Fruit fly (Drosophila melanogaster): ENCODE results near the gene CG9173.

DNA sequence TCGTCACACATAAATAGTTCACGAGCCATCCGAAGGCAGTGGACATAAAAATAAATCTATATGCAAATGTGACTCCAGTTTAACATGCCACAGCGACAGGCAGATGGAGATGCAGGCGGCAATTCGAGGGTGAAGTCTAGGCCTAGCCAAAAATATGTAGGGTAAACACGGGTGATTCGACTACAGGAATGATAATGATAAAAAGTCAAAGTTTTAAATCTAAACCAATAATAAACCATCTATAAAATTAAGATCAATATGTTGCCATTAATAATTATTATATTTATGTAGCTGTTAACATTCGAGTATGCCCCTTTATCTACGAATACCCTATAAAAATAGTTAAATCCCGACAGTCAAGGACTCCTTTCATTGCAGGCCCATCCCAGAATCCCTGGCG, 2.3 kb downstream of the CG9173 start:
- TF ChIP-seq CG17806 (tag; optimal IDR thresholded peaks at IDR 0.05) (peak; percentile 15), fd96Ca (GFP tag; IDR thresholded peaks at IDR 0.05) (no peak), CG12605 (GFP tag; IDR thresholded peaks at IDR 0.05) (no peak), CG14655 (GFP tag; optimal IDR thresholded peaks at IDR 0.05) (peak; percentile 16), Snoo (tag; optimal IDR thresholded peaks at IDR 0.05) (no peak), Ets98B (GFP tag; IDR thresholded peaks at IDR 0.05) (no peak), CG8159 (tag; optimal IDR thresholded peaks at IDR 0.05) (peak; percentile 46)
